Fruit fly (Drosophila melanogaster) whole organism, adult: ENCODE data around the gene CG15317.

Source experiments
- CG12768 ChIP-seq: fragments of 200-800 bp; sonication (Bioruptor generic); optimal IDR thresholded peaks from 2 replicates; lab custom pipeline; 2017; ENCODE audit warnings: missing biosample characterization, missing genetic modification characterization, mild to moderate bottlenecking, moderate library complexity, missing genetic modification reagents
- bab1 ChIP-seq: fragments of 200-800 bp; sonication (Bioruptor generic); optimal IDR thresholded peaks from 3 replicates; lab custom pipeline; 2019; ENCODE audit warnings: missing biosample characterization, mild to moderate bottlenecking, missing genetic modification characterization, moderate library complexity
- kay ChIP-seq: fragments of 200-800 bp; sonication (Bioruptor generic); peaks from one replicate; lab custom pipeline; 2016; ENCODE audit warnings: missing biosample characterization, missing genetic modification characterization, borderline replicate concordance
- ovo ChIP-seq: fragments of 200-800 bp; sonication (Bioruptor generic); optimal IDR thresholded peaks from 2 replicates; lab custom pipeline; 2016; ENCODE audit warnings: missing biosample characterization, missing genetic modification characterization

- TF ChIP-seq ovo (GFP tag; lab: Kevin White, UChicago) = no peak
- no peak for TF ChIP-seq CG12768 (GFP tag; lab: Kevin White, UChicago)
- no peak for TF ChIP-seq kay (GFP tag; lab: Kevin White, UChicago)
- TF ChIP-seq bab1 = no peak
Observed at dm6 chrX:9551179-9551578, 5.2 kb downstream of the CG15317 start.
